Fruit fly (Drosophila melanogaster) whole organism, embryonic: ENCODE data around the gene TotB.

ENCODE experiments used
- ATbp ChIP-seq: fragments of 200-800 bp; sonication (Bioruptor generic); optimal IDR thresholded peaks from 2 replicates; lab custom pipeline; 2017; ENCODE audit warnings: missing biosample characterization, mild to moderate bottlenecking, missing genetic modification characterization, missing genetic modification reagents
- Ada2b ChIP-seq: fragments of 200-800 bp; sonication (Bioruptor generic); IDR thresholded peaks from 2 replicates; pipeline ENCODE4 v1.3.6; 2022; ENCODE audit warnings: missing biosample characterization, missing genetic modification characterization
- Aef1 ChIP-seq: fragments of 200-800 bp; sonication (Bioruptor generic); IDR thresholded peaks from 3 replicates; pipeline ENCODE4 v1.3.6; 2022; ENCODE audit warnings: missing biosample characterization, missing genetic modification characterization
- CG12155 ChIP-seq: fragments of 200-800 bp; sonication (Bioruptor generic); optimal IDR thresholded peaks from 3 replicates; lab custom pipeline; 2016; ENCODE audit warnings: missing biosample characterization, missing genetic modification characterization
- CG13287 ChIP-seq: fragments of 200-800 bp; sonication (Bioruptor generic); IDR thresholded peaks from 2 replicates; pipeline ENCODE4 v1.3.6; 2022; ENCODE audit warnings: missing biosample characterization, missing genetic modification characterization; ENCODE audit not compliant: partially characterized antibody
- CG13775 ChIP-seq: fragments of 200-800 bp; sonication (Bioruptor generic); optimal IDR thresholded peaks from 3 replicates; lab custom pipeline; 2017; ENCODE audit warnings: missing biosample characterization, mild to moderate bottlenecking, missing genetic modification characterization
- CG14860 ChIP-seq: fragments of 200-800 bp; sonication (Bioruptor generic); IDR thresholded peaks from 3 replicates; pipeline ENCODE4 v1.3.6; 2022; ENCODE audit warnings: missing biosample characterization, missing genetic modification characterization; ENCODE audit not compliant: partially characterized antibody
- CG16813 ChIP-seq: fragments of 200-800 bp; sonication (Bioruptor generic); IDR thresholded peaks from 3 replicates; pipeline ENCODE4 v1.3.6; 2022; ENCODE audit warnings: missing biosample characterization, missing genetic modification characterization; ENCODE audit not compliant: partially characterized antibody
- CG18599 ChIP-seq: fragments of 200-800 bp; sonication (Bioruptor generic); optimal IDR thresholded peaks from 3 replicates; lab custom pipeline; 2017; ENCODE audit warnings: missing biosample characterization, missing genetic modification characterization, mild to moderate bottlenecking, moderate library complexity, missing genetic modification reagents
- CG2129 ChIP-seq: fragments of 200-800 bp; sonication (Bioruptor generic); IDR thresholded peaks from 2 replicates; pipeline ENCODE4 v1.3.6; 2022; ENCODE audit warnings: missing biosample characterization, missing genetic modification characterization; ENCODE audit not compliant: partially characterized antibody
- CG30431 ChIP-seq: fragments of 200-800 bp; sonication (Bioruptor generic); optimal IDR thresholded peaks from 2 replicates; lab custom pipeline; 2017; ENCODE audit warnings: missing biosample characterization, missing genetic modification characterization
- CG32532 ChIP-seq: fragments of 200-800 bp; sonication (Bioruptor generic); IDR thresholded peaks from 2 replicates; pipeline ENCODE4 v1.3.6; 2022; ENCODE audit warnings: missing biosample characterization, missing genetic modification characterization
- CG42726 ChIP-seq: fragments of 200-800 bp; sonication (Bioruptor generic); IDR thresholded peaks from 2 replicates; pipeline ENCODE4 v1.3.6; 2022; ENCODE audit warnings: missing biosample characterization, missing genetic modification characterization; ENCODE audit not compliant: partially characterized antibody
- CG4820 ChIP-seq: fragments of 200-800 bp; sonication (Bioruptor generic); optimal IDR thresholded peaks from 3 replicates; lab custom pipeline; 2016; ENCODE audit warnings: missing biosample characterization, missing genetic modification characterization
- CG6175 ChIP-seq: fragments of 200-800 bp; sonication (Bioruptor generic); IDR thresholded peaks from 3 replicates; pipeline ENCODE4 v1.3.6; 2022; ENCODE audit warnings: missing biosample characterization, missing genetic modification characterization
- CG6813 ChIP-seq: fragments of 200-800 bp; sonication (Bioruptor generic); optimal IDR thresholded peaks from 2 replicates; lab custom pipeline; 2017; ENCODE audit warnings: missing biosample characterization, missing genetic modification characterization, mild to moderate bottlenecking, moderate library complexity, missing genetic modification reagents
- CG7786 ChIP-seq: fragments of 200-800 bp; sonication (Bioruptor generic); optimal IDR thresholded peaks from 2 replicates; lab custom pipeline; 2016; ENCODE audit warnings: missing biosample characterization, missing genetic modification characterization
- CG9727 ChIP-seq: fragments of 200-800 bp; sonication (Bioruptor generic); optimal IDR thresholded peaks from 3 replicates; lab custom pipeline; 2017; ENCODE audit warnings: missing biosample characterization, mild to moderate bottlenecking, missing genetic modification characterization
- CoRest ChIP-seq: fragments of 200-800 bp; sonication (Bioruptor generic); optimal IDR thresholded peaks from 3 replicates; lab custom pipeline; 2018; ENCODE audit warnings: missing biosample characterization, mild to moderate bottlenecking, missing genetic modification characterization, moderate library complexity
- CrebB ChIP-seq: fragments of 200-800 bp; sonication (Bioruptor generic); optimal IDR thresholded peaks from 3 replicates; lab custom pipeline; 2018; ENCODE audit warnings: missing biosample characterization, mild to moderate bottlenecking, missing genetic modification characterization
- D ChIP-seq, 2 experiments: fragments of 200-800 bp in 1 of 2; fragments of >200 bp in 1 of 2; sonication (Bioruptor generic) in 1 of 2; optimal IDR thresholded peaks; 2 replicates in 1 of 2; 3 replicates in 1 of 2; lab custom pipeline; 2017; ENCODE audit warnings: mild to moderate bottlenecking in 1 of 2, missing biosample characterization in 1 of 2, missing genetic modification characterization in 1 of 2, missing genetic modification reagents in 1 of 2
- ERR ChIP-seq: fragments of 200-800 bp; sonication (Bioruptor generic); optimal IDR thresholded peaks from 2 replicates; lab custom pipeline; 2016; ENCODE audit warnings: missing biosample characterization, missing genetic modification characterization
- HmgZ ChIP-seq: fragments of 200-800 bp; sonication (Bioruptor generic); optimal IDR thresholded peaks from 2 replicates; lab custom pipeline; 2018; ENCODE audit warnings: missing biosample characterization, mild to moderate bottlenecking, missing genetic modification characterization
- Lpt ChIP-seq: fragments of >200 bp; optimal IDR thresholded peaks from 2 replicates; lab custom pipeline; 2018; ENCODE audit warnings: missing biosample characterization, missing genetic modification characterization
- Med ChIP-seq: fragments of 200-800 bp; sonication (Bioruptor generic); peaks from one replicate; lab custom pipeline; 2016; ENCODE audit warnings: missing biosample characterization, missing genetic modification characterization, mild to moderate bottlenecking, inconsistent platforms, moderate library complexity
- Mrtf ChIP-seq: fragments of 200-800 bp; sonication (Bioruptor generic); IDR thresholded peaks from 3 replicates; pipeline ENCODE4 v1.3.6; 2022; ENCODE audit warnings: missing biosample characterization, missing genetic modification characterization
- Ravus ChIP-seq: fragments of 200-800 bp; sonication (Bioruptor generic); IDR thresholded peaks from 2 replicates; pipeline ENCODE4 v1.3.6; 2022; ENCODE audit warnings: missing biosample characterization, missing genetic modification characterization
- Sry-δ ChIP-seq: fragments of 200-800 bp; sonication (Bioruptor generic); optimal IDR thresholded peaks from 2 replicates; lab custom pipeline; 2016; ENCODE audit warnings: missing biosample characterization, missing genetic modification characterization
- Vsx1 ChIP-seq: fragments of 200-800 bp; sonication (Bioruptor generic); optimal IDR thresholded peaks from 2 replicates; lab custom pipeline; 2017; ENCODE audit warnings: missing biosample characterization, mild to moderate bottlenecking, missing genetic modification characterization, missing genetic modification reagents
- amos ChIP-seq: fragments of 200-800 bp; sonication (Bioruptor generic); IDR thresholded peaks from 2 replicates; pipeline ENCODE4 v1.3.6; 2022; ENCODE audit warnings: missing biosample characterization, missing genetic modification characterization; ENCODE audit not compliant: partially characterized antibody
- aop ChIP-seq: fragments of 200-800 bp; sonication (Bioruptor generic); IDR thresholded peaks from 2 replicates; pipeline ENCODE4 v1.3.6; 2022; ENCODE audit warnings: missing biosample characterization, missing genetic modification characterization
- bigmax ChIP-seq: fragments of 200-800 bp; sonication (Bioruptor generic); optimal IDR thresholded peaks from 2 replicates; lab custom pipeline; 2018; ENCODE audit warnings: missing biosample characterization, mild to moderate bottlenecking, missing genetic modification characterization
- bowl ChIP-seq: fragments of 200-800 bp; sonication (Bioruptor generic); IDR thresholded peaks from 2 replicates; pipeline ENCODE4 v1.3.6; 2022; ENCODE audit warnings: missing biosample characterization, missing genetic modification characterization
- caup ChIP-seq: fragments of 200-800 bp; sonication (Bioruptor generic); optimal IDR thresholded peaks from 3 replicates; lab custom pipeline; 2017; ENCODE audit warnings: missing biosample characterization, mild to moderate bottlenecking, missing genetic modification characterization, moderate library complexity; ENCODE audit not compliant: severe bottlenecking
- chinmo ChIP-seq: fragments of 200-800 bp; sonication (Bioruptor generic); IDR thresholded peaks from 4 replicates; pipeline ENCODE4 v1.3.6; 2022; ENCODE audit warnings: missing biosample characterization, missing genetic modification characterization; ENCODE audit not compliant: partially characterized antibody
- dpn ChIP-seq, 2 experiments: fragments of 200-800 bp; sonication (Bioruptor generic); optimal IDR thresholded peaks; 3 replicates each; lab custom pipeline; 2016; ENCODE audit warnings: missing biosample characterization in 2 of 2, missing genetic modification characterization in 2 of 2
- ewg ChIP-seq: fragments of 200-800 bp; sonication (Bioruptor generic); optimal IDR thresholded peaks from 3 replicates; lab custom pipeline; 2017; ENCODE audit warnings: mild to moderate bottlenecking, missing biosample characterization, missing genetic modification reagents, missing genetic modification characterization
- eyg ChIP-seq: fragments of 200-800 bp; sonication (Bioruptor generic); optimal IDR thresholded peaks from 3 replicates; lab custom pipeline; 2016; ENCODE audit warnings: missing biosample characterization, missing genetic modification characterization
- fd64A ChIP-seq: fragments of 200-800 bp; sonication (Bioruptor generic); optimal IDR thresholded peaks from 3 replicates; lab custom pipeline; 2018; ENCODE audit warnings: missing biosample characterization, mild to moderate bottlenecking, missing genetic modification characterization
- fd96Cb ChIP-seq: fragments of 200-800 bp; sonication (Bioruptor generic); optimal IDR thresholded peaks from 2 replicates; lab custom pipeline; 2018; ENCODE audit warnings: missing biosample characterization, mild to moderate bottlenecking, missing genetic modification characterization, moderate library complexity
- fru ChIP-seq: fragments of >200 bp; optimal IDR thresholded peaks from 2 replicates; lab custom pipeline; 2017
- hkb ChIP-seq, 2 experiments: fragments of 200-800 bp in 1 of 2; fragments of >200 bp in 1 of 2; sonication (Bioruptor generic) in 1 of 2; IDR thresholded peaks in 1 of 2; optimal IDR thresholded peaks in 1 of 2; 2 replicates each; pipeline versions ENCODE4 v1.3.6 to Lab custom; 2017 to 2022; ENCODE audit warnings: missing biosample characterization in 1 of 2, missing genetic modification characterization in 1 of 2
- knrl ChIP-seq: fragments of 200-800 bp; sonication (Bioruptor generic); IDR thresholded peaks from 3 replicates; pipeline ENCODE4 v1.3.6; 2022; ENCODE audit warnings: missing biosample characterization, missing genetic modification characterization; ENCODE audit not compliant: partially characterized antibody
- luna ChIP-seq: fragments of 200-800 bp; sonication (Bioruptor generic); optimal IDR thresholded peaks from 2 replicates; lab custom pipeline; 2016; ENCODE audit warnings: missing biosample characterization, missing genetic modification characterization
- pho ChIP-seq: fragments of 200-800 bp; sonication (Bioruptor generic); optimal IDR thresholded peaks from 2 replicates; lab custom pipeline; 2016; ENCODE audit warnings: missing biosample characterization, missing genetic modification characterization
- stc ChIP-seq: fragments of 200-800 bp; sonication (Bioruptor generic); IDR thresholded peaks from 2 replicates; pipeline ENCODE4 v1.3.6; 2022; ENCODE audit warnings: missing biosample characterization, missing genetic modification characterization
- tup ChIP-seq: fragments of 200-800 bp; sonication (Bioruptor generic); optimal IDR thresholded peaks from 2 replicates; lab custom pipeline; 2016; ENCODE audit warnings: missing biosample characterization, mild to moderate bottlenecking, missing genetic modification characterization, moderate library complexity
- vfl ChIP-seq: fragments of 200-800 bp; sonication (Bioruptor generic); optimal IDR thresholded peaks from 2 replicates; lab custom pipeline; 2016; ENCODE audit warnings: missing biosample characterization, missing genetic modification characterization
- vvl ChIP-seq: fragments of 200-800 bp; sonication (Bioruptor generic); IDR thresholded peaks from 2 replicates; pipeline ENCODE4 v1.3.6; 2022; ENCODE audit warnings: missing biosample characterization, missing genetic modification characterization

The TotB gene

DNA sequence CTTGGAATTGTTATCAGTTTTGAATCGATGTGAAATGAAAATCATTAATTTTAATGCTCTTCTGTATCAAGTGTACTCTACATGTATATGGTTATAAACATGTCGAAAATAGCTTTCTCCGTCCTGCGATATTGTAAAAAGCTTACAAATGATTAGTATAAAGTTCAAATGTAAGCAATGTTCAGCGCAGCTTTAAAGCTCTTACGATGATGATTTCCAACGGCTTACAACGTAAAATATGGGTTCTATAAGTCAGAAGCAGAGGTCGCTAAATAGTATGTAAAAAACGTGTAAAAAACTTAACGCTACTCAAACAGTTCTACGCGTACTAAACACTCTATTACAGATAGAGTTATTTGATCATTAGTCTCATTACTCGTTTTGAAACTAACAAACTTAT, 34.9 kb downstream of the TotB start (continued):
- TF ChIP-seq stc (GFP tag; lab: Robert Waterston, UW) (no peak), Sry-δ (GFP tag; lab: Kevin White, UChicago) (no peak), fru (no peak), Mrtf (GFP tag; lab: Robert Waterston, UW) (no peak), Lpt (GFP tag; lab: Kevin White, UChicago) (no peak), CG42726 (peak; percentile 84), CG16813 (GFP tag; lab: Robert Waterston, UW) (peak; percentile 54; the same call in 1 of the 3 replicates), CG6813 (GFP tag; lab: Kevin White, UChicago) (no peak), CG9727 (GFP tag; lab: Kevin White, UChicago) (no peak), CG12155 (GFP tag; lab: Kevin White, UChicago) (no peak), CG13287 (peak; percentile 51; the same call in 1 of the 2 replicates), CG18599 (GFP tag; lab: Kevin White, UChicago) (no peak), ewg (GFP tag; lab: Kevin White, UChicago) (no peak), fd96Cb (tag; lab: Kevin White, UChicago) (no peak), CG7786 (GFP tag; lab: Kevin White, UChicago) (no peak), dpn (GFP tag; optimal IDR thresholded peaks at IDR 0.05; lab: Kevin White, UChicago) (peak in 1 of 2 experiments; percentile 13), Ravus (no peak), CG4820 (GFP tag; lab: Kevin White, UChicago) (no peak), hkb (optimal IDR thresholded peaks at IDR 0.05; lab: Kevin White, UChicago) (no peak), hkb (GFP tag; IDR thresholded peaks at IDR 0.05; lab: Robert Waterston, UW) (no peak), fd64A (GFP tag; lab: Kevin White, UChicago) (no peak), ATbp (GFP tag; lab: Kevin White, UChicago) (no peak), eyg (GFP tag; lab: Kevin White, UChicago) (no peak), ERR (GFP tag; lab: Kevin White, UChicago) (no peak), amos (GFP tag; lab: Robert Waterston, UW) (peak; percentile 65), aop (GFP tag; lab: Robert Waterston, UW) (no peak), CG6175 (GFP tag; lab: Robert Waterston, UW) (no peak), CrebB (tag; lab: Kevin White, UChicago) (no peak), vfl (GFP tag; lab: Kevin White, UChicago) (no peak), CG14860 (GFP tag; lab: Robert Waterston, UW) (no peak), knrl (peak; percentile 73), CG2129 (GFP tag; lab: Robert Waterston, UW) (no peak), Med (peak; percentile 89), Ada2b (no peak), CG13775 (GFP tag; lab: Kevin White, UChicago) (no peak), bowl (no peak), vvl (GFP tag; lab: Robert Waterston, UW) (no peak), pho (peak; percentile 30), bigmax (GFP tag; lab: Kevin White, UChicago) (no peak), CG30431 (GFP tag; lab: Kevin White, UChicago) (no peak), tup (GFP tag; lab: Kevin White, UChicago) (no peak), HmgZ (tag; lab: Kevin White, UChicago) (peak; percentile 57), Vsx1 (GFP tag; lab: Kevin White, UChicago) (no peak), D (optimal IDR thresholded peaks at IDR 0.05; lab: Kevin White, UChicago) (no peak), D (GFP tag; optimal IDR thresholded peaks at IDR 0.05; lab: Kevin White, UChicago) (no peak), luna (GFP tag; lab: Kevin White, UChicago) (no peak), CoRest (peak; percentile 4), CG32532 (GFP tag; lab: Robert Waterston, UW) (no peak), chinmo (GFP tag; lab: Robert Waterston, UW) (0 out of 4 replicates have a peak, but pooled peaks have one; percentile 50), caup (no peak), Aef1 (no peak)
